4 fruit fly cellular contexts compared by ENCODE assay signal in the genomic region with DNA sequence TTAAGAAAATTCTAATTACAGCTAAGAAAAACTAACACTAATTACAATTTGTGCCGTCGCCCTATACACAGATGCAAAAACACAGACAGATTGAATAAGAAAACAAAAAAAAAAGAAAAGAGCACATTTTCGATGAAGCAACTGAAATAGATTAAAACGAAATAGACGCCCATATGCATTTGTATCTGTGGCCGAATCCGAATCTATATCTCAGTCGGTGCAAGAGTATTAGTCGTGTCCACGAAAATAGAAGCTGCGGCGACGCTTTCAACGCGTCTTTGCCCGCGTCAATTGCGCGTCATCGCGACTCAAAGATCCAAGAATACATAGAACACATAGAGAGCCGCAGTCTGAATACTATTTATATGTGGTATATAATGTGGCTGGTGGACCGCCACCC.
TF ChIP-seq lines count a peak whose summit lies in the region.

No protein-coding gene starts in this region.

- no peak for TF ChIP-seq CTCF in whole organism, embryonic (GFP tag; optimal IDR thresholded peaks at IDR 0.05; lab: Kevin White, UChicago)

TF ChIP-seq in whole organism, adult, 20 proteins besides CTCF, POLR2A, EP300 and RAD21:
- TF ChIP-seq kay (GFP tag; lab: Kevin White, UChicago; ENCODE audit: borderline replicate concordance) (peak; percentile 54), CG14711 (tag; optimal IDR thresholded peaks at IDR 0.05; lab: Kevin White, UChicago) (no peak)

TF ChIP-seq in whole organism, embryonic, 481 proteins besides CTCF, POLR2A, EP300 and RAD21:
- TF ChIP-seq prd (optimal IDR thresholded peaks at IDR 0.05; lab: Kevin White, UChicago) (no peak), prd (GFP tag; IDR thresholded peaks at IDR 0.05; lab: Robert Waterston, UW) (no peak), B-H1 (GFP tag; IDR thresholded peaks at IDR 0.05; lab: Robert Waterston, UW) (no peak), Tbp (GFP tag; optimal IDR thresholded peaks at IDR 0.05; lab: Kevin White, UChicago) (no peak), chinmo (GFP tag; IDR thresholded peaks at IDR 0.05; lab: Robert Waterston, UW; ENCODE audit: partially characterized antibody) (peak; percentile 74; the same call in 1 of the 4 replicates), Hr51 (GFP tag; optimal IDR thresholded peaks at IDR 0.05; lab: Kevin White, UChicago) (no peak), zen (tag; optimal IDR thresholded peaks at IDR 0.05; lab: Kevin White, UChicago) (no peak), tup (GFP tag; optimal IDR thresholded peaks at IDR 0.05; lab: Kevin White, UChicago) (no peak), Pdp1 (GFP tag; optimal IDR thresholded peaks at IDR 0.05; lab: Kevin White, UChicago) (peak in 1 of 2 experiments; percentile 41), Hmx (GFP tag; optimal IDR thresholded peaks at IDR 0.05; lab: Kevin White, UChicago) (no peak), cg (GFP tag; optimal IDR thresholded peaks at IDR 0.05; lab: Kevin White, UChicago) (peak; percentile 47), Ets97D (GFP tag; optimal IDR thresholded peaks at IDR 0.05; lab: Kevin White, UChicago) (no peak)

TF ChIP-seq in whole organism, prepupa, 60 proteins besides CTCF, POLR2A, EP300 and RAD21:
- TF ChIP-seq dsx (GFP tag; optimal IDR thresholded peaks at IDR 0.05; lab: Kevin White, UChicago; ENCODE audit: poor library complexity, severe bottlenecking) (no peak), CG8632 (GFP tag; optimal IDR thresholded peaks at IDR 0.05; lab: Kevin White, UChicago) (no peak), eg (GFP tag; IDR thresholded peaks at IDR 0.05; lab: Robert Waterston, UW) (peak; percentile 49; the same call in 1 of the 3 replicates), CG10669 (GFP tag; optimal IDR thresholded peaks at IDR 0.05; lab: Kevin White, UChicago) (no peak), Lpt (GFP tag; optimal IDR thresholded peaks at IDR 0.05; lab: Kevin White, UChicago) (peak; percentile 14), topi (GFP tag; optimal IDR thresholded peaks at IDR 0.05; lab: Kevin White, UChicago) (no peak), CG34406 (GFP tag; optimal IDR thresholded peaks at IDR 0.05; lab: Kevin White, UChicago) (no peak), CG6854 (GFP tag; optimal IDR thresholded peaks at IDR 0.05; lab: Kevin White, UChicago) (no peak), Blimp-1 (GFP tag; optimal IDR thresholded peaks at IDR 0.05; lab: Kevin White, UChicago) (no peak), CG6276 (GFP tag; optimal IDR thresholded peaks at IDR 0.05; lab: Kevin White, UChicago) (peak; percentile 42), CG7368 (GFP tag; optimal IDR thresholded peaks at IDR 0.05; lab: Kevin White, UChicago) (no peak)

TF ChIP-seq in whole organism, pupa, 21 proteins besides CTCF, POLR2A, EP300 and RAD21:
- TF ChIP-seq EcR (GFP tag; optimal IDR thresholded peaks at IDR 0.05; lab: Kevin White, UChicago) (no peak), fd96Ca (GFP tag; IDR thresholded peaks at IDR 0.05; lab: Robert Waterston, UW) (no peak), gl (tag; optimal IDR thresholded peaks at IDR 0.05; lab: Kevin White, UChicago) (no peak), CG13204 (GFP tag; optimal IDR thresholded peaks at IDR 0.05; lab: Kevin White, UChicago) (no peak), CG17806 (tag; optimal IDR thresholded peaks at IDR 0.05; lab: Kevin White, UChicago) (no peak), CG32121 (GFP tag; IDR thresholded peaks at IDR 0.05; lab: Robert Waterston, UW) (peak; percentile 39; the same call in 1 of the 2 replicates), CG8301 (tag; optimal IDR thresholded peaks at IDR 0.05; lab: Kevin White, UChicago) (peak; percentile 8), CG15710 (tag; optimal IDR thresholded peaks at IDR 0.05; lab: Kevin White, UChicago) (no peak), D1 (tag; optimal IDR thresholded peaks at IDR 0.05; lab: Kevin White, UChicago) (no peak), Snoo (tag; optimal IDR thresholded peaks at IDR 0.05; lab: Kevin White, UChicago) (no peak), rn (GFP tag; IDR thresholded peaks at IDR 0.05; lab: Robert Waterston, UW) (no peak), CG8159 (tag; optimal IDR thresholded peaks at IDR 0.05; lab: Kevin White, UChicago) (no peak), CG9948 (tag; optimal IDR thresholded peaks at IDR 0.05; lab: Kevin White, UChicago) (no peak), Ets98B (GFP tag; IDR thresholded peaks at IDR 0.05; lab: Robert Waterston, UW) (peak; percentile 24; the same call in 1 of the 2 replicates), CG34367 (tag; optimal IDR thresholded peaks at IDR 0.05; lab: Kevin White, UChicago) (no peak), CG12605 (GFP tag; IDR thresholded peaks at IDR 0.05; lab: Robert Waterston, UW) (no peak; the same call in 1 of the 2 replicates), CG14655 (GFP tag; optimal IDR thresholded peaks at IDR 0.05; lab: Kevin White, UChicago) (peak; percentile 44), CG4496 (GFP tag; IDR thresholded peaks at IDR 0.05; lab: Robert Waterston, UW) (0 out of 3 replicates have a peak, but pooled peaks have one; percentile 52), Pif1A (GFP tag; optimal IDR thresholded peaks at IDR 0.05; lab: Kevin White, UChicago) (no peak), CG10348 (GFP tag; IDR thresholded peaks at IDR 0.05; lab: Robert Waterston, UW) (no peak), Pif1B (GFP tag; optimal IDR thresholded peaks at IDR 0.05; lab: Kevin White, UChicago) (no peak)
